Worm (Caenorhabditis elegans): ENCODE measurements around the gene gst-3.

DNA sequence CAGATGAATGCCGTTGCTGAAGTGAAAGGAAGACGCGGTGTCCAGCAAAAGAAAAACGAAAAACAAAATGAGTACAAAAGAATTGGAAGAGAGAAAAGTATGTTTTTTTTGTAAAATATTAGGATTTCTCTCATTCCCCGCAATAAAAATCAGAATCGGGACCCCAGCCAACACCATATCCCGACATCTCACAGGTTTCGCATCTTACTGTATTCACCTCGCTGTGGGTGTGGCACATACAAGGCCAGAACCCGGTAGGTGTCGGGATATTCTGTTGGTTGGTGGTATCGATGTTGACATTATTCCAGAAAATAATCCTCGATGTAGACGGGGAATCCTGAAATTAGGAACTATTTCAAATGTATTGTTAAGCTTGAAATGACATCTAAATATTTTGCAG, 23.3 kb downstream of the gst-3 start:
- TF ChIP-seq unc-130 (GFP tag; optimal IDR thresholded peaks at IDR 0.05) (no peak), unc-62 (GFP tag; optimal IDR thresholded peaks at IDR 0.05) (no peak), madf-6 (GFP tag; IDR thresholded peaks at IDR 0.05) (0 out of 2 replicates have a peak, but pooled peaks have one; percentile 17), sea-2 (GFP tag; IDR thresholded peaks at IDR 0.05) (no peak)

Data from whole organism, young adult.